Fruit fly (Drosophila melanogaster): Measurements from ENCODE around the gene CG12991.

dm6 chrX:17555139-17555538 lies 24.5 kb upstream of the CG12991 start:
- TF ChIP-seq psq (optimal IDR thresholded peaks at IDR 0.05) (no peak), h (optimal IDR thresholded peaks at IDR 0.05) (no peak), Sin3A (optimal IDR thresholded peaks at IDR 0.05) (no peak)
